Worm (Caenorhabditis elegans) whole organism, L1 larva: ENCODE measurements around the gene srj-52.

Experiments used
- Y116A8C.19 ChIP-seq: sonication (generic microtip); optimal IDR thresholded peaks from 2 replicates; lab custom pipeline; 2016; ENCODE audit warnings: missing compliant biosample characterization, missing genetic modification characterization, borderline replicate concordance
- ama-1 ChIP-seq: fragments of 150-350 bp; optimal IDR thresholded peaks from 2 replicates; lab custom pipeline; 2014
- egl-27 ChIP-seq, 2 experiments: fragments of 150-350 bp in 1 of 2; sonication (generic microtip); optimal IDR thresholded peaks; 3 replicates each; lab custom pipeline; 2017 to 2018; ENCODE audit warnings: missing biosample characterization in 2 of 2, missing genetic modification characterization in 2 of 2, missing genetic modification reagents in 2 of 2
- elt-2 ChIP-seq: sonication (generic microtip); optimal IDR thresholded peaks from 2 replicates; lab custom pipeline; 2016; ENCODE audit warnings: missing genetic modification characterization, mild to moderate bottlenecking, inconsistent platforms, missing compliant biosample characterization, missing genetic modification reagents
- fkh-10 ChIP-seq: sonication (generic microtip); optimal IDR thresholded peaks from 2 replicates; lab custom pipeline; 2017; ENCODE audit warnings: missing biosample characterization, missing genetic modification reagents, missing genetic modification characterization
- lin-14 ChIP-seq: fragments of 200-800 bp; sonication (Bioruptor generic); optimal IDR thresholded peaks from 2 replicates; lab custom pipeline; 2018; ENCODE audit warnings: mild to moderate bottlenecking, missing genetic modification characterization, moderate library complexity, missing compliant biosample characterization
- lin-35 ChIP-seq, 2 experiments: fragments of 150-350 bp; optimal IDR thresholded peaks; 2 replicates each; lab custom pipeline; 2014; ENCODE audit warnings: missing biosample characterization in 2 of 2, missing genetic modification characterization in 2 of 2, missing genetic modification reagents in 2 of 2
- lin-39 ChIP-seq: fragments of 150-350 bp; optimal IDR thresholded peaks from 2 replicates; lab custom pipeline; 2014; ENCODE audit warnings: missing biosample characterization, missing genetic modification reagents, missing genetic modification characterization
- lir-3 ChIP-seq: sonication (generic microtip); optimal IDR thresholded peaks from 2 replicates; lab custom pipeline; 2016; ENCODE audit warnings: mild to moderate bottlenecking, missing genetic modification characterization, moderate library complexity, missing compliant biosample characterization; ENCODE audit not compliant: poor library complexity
- unc-62 ChIP-seq: fragments of 150-350 bp; optimal IDR thresholded peaks from 2 replicates; lab custom pipeline; 2014; ENCODE audit warnings: missing biosample characterization, missing genetic modification reagents, missing genetic modification characterization
- xbp-1 ChIP-seq: sonication (generic microtip); optimal IDR thresholded peaks from 2 replicates; lab custom pipeline; 2016; ENCODE audit warnings: missing genetic modification characterization, missing compliant biosample characterization

ce11 chrV:652940-653339 is 42.9 kb downstream of the srj-52 start, which contains the start of gene srj-5:
- TF ChIP-seq fkh-10 (GFP tag; lab: Kevin White, UChicago) (no peak), lin-35 (GFP tag; optimal IDR thresholded peaks at IDR 0.05; lab: Kevin White, UChicago) (no peak), ama-1 (no peak), lir-3 (tag; lab: Kevin White, UChicago) (no peak), lin-39 (tag; lab: Kevin White, UChicago) (no peak), egl-27 (tag; optimal IDR thresholded peaks at IDR 0.05; lab: Kevin White, UChicago) (no peak), Y116A8C.19 (no peak), xbp-1 (tag; lab: Kevin White, UChicago) (no peak), unc-62 (no peak), elt-2 (tag; lab: Kevin White, UChicago) (no peak), lin-14 (GFP tag; lab: Kevin White, UChicago) (no peak)
